Worm (Caenorhabditis elegans) whole organism, early embryonic: ENCODE measurements around the gene F57A8.1.

Source experiments
- F13C5.2 ChIP-seq: sonication (generic microtip); optimal IDR thresholded peaks from 2 replicates; lab custom pipeline; 2017; ENCODE audit warnings: mild to moderate bottlenecking, missing genetic modification characterization, inconsistent platforms, missing compliant biosample characterization
- aly-1 ChIP-seq: sonication (generic microtip); optimal IDR thresholded peaks from 2 replicates; lab custom pipeline; 2016; ENCODE audit warnings: missing genetic modification characterization, missing compliant biosample characterization
- ama-1 ChIP-seq: fragments of 150-350 bp; optimal IDR thresholded peaks from 2 replicates; lab custom pipeline; 2014
- ceh-13 ChIP-seq: fragments of 200-800 bp; sonication (Bioruptor generic); optimal IDR thresholded peaks from 2 replicates; lab custom pipeline; 2018; ENCODE audit warnings: mild to moderate bottlenecking, missing genetic modification characterization, missing compliant biosample characterization
- ets-7 ChIP-seq: sonication (generic microtip); optimal IDR thresholded peaks from 2 replicates; lab custom pipeline; 2016; ENCODE audit warnings: missing genotype, missing genetic modification characterization, missing compliant biosample characterization
- flt-1 ChIP-seq: fragments of 200-800 bp; sonication (Bioruptor generic); IDR thresholded peaks from 2 replicates; pipeline ENCODE4 v1.3.6; 2022; ENCODE audit warnings: missing genetic modification characterization, missing compliant biosample characterization
- hmbx-1 ChIP-seq: sonication (generic microtip); optimal IDR thresholded peaks from 2 replicates; lab custom pipeline; 2016; ENCODE audit warnings: mild to moderate bottlenecking, missing genetic modification characterization, missing compliant biosample characterization
- pes-1 ChIP-seq: fragments of 200-800 bp; sonication (Bioruptor generic); IDR thresholded peaks from 2 replicates; pipeline ENCODE4 v1.3.6; 2022; ENCODE audit warnings: missing genetic modification reagents, missing genetic modification characterization, missing compliant biosample characterization
- scrt-1 ChIP-seq: fragments of 200-800 bp; sonication (Bioruptor generic); IDR thresholded peaks from 2 replicates; pipeline ENCODE4 v1.3.6; 2022; ENCODE audit warnings: missing genetic modification characterization, missing compliant biosample characterization
- sea-1 ChIP-seq: fragments of 200-800 bp; sonication (Bioruptor generic); conservative IDR thresholded peaks from 2 replicates; pipeline ENCODE4 v1.3.6; 2022; ENCODE audit warnings: missing genetic modification characterization, missing compliant biosample characterization
- tbx-11 ChIP-seq: fragments of 200-800 bp; sonication (Bioruptor generic); IDR thresholded peaks from 2 replicates; pipeline ENCODE4 v1.3.6; 2022; ENCODE audit warnings: missing genetic modification characterization, missing compliant biosample characterization
- tbx-37 ChIP-seq: fragments of 200-800 bp; sonication (Bioruptor generic); conservative IDR thresholded peaks from 2 replicates; pipeline ENCODE4 v1.3.6; 2022; ENCODE audit warnings: missing genetic modification reagents, missing genetic modification characterization, missing compliant biosample characterization
- tra-4 ChIP-seq: sonication (generic microtip); optimal IDR thresholded peaks from 2 replicates; lab custom pipeline; 2017; ENCODE audit warnings: missing genetic modification characterization, missing compliant biosample characterization

DNA sequence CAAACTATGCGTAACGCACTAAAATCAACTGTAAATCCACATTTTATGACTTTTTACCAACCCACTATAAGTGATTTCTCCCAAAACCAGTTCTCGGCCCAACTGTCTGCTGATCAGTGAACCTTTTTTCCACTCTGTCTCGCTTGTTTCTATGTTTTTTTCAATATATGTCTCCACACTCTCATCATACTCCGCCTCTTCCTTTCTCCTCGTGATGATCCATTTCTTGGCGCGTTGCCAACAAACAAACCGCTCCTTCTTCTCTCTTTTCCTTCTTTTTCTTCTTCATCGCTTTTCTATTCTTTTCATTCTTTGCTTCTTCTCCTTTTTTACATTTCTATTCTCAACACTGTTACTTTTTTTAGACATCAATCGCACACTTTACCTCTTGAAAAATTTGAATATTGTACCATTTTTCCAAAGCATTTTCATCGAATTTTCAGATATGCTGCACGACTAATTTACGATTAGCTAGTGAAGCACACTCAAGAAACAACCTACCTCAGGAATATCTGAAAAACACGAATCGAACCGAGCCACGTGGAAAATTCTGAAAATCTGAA, 6.2 kb downstream of the F57A8.1 start, which contains the start of gene T06E8.8:
- TF ChIP-seq tbx-37 (GFP tag; lab: Robert Waterston, UW) (no peak), aly-1 (tag; lab: Kevin White, UChicago) (no peak), hmbx-1 (no peak), ama-1 (lab: Kevin White, UChicago) (no peak), ceh-13 (GFP tag; lab: Kevin White, UChicago) (no peak), sea-1 (no peak), tra-4 (tag; lab: Kevin White, UChicago) (no peak), pes-1 (no peak), F13C5.2 (no peak), ets-7 (no peak), scrt-1 (no peak), tbx-11 (GFP tag; lab: Robert Waterston, UW) (no peak), flt-1 (GFP tag; lab: Robert Waterston, UW) (no peak)
